Worm (Caenorhabditis elegans) whole organism, L1 larva: ENCODE results near the gene idpb-5.

Experiments
- C04F5.9 ChIP-seq: sonication (generic microtip); optimal IDR thresholded peaks from 2 replicates; lab custom pipeline; 2016; ENCODE audit warnings: missing genetic modification characterization, missing compliant biosample characterization
- F16B12.6 ChIP-seq: fragments of 150-350 bp; optimal IDR thresholded peaks from 2 replicates; lab custom pipeline; 2014; ENCODE audit warnings: missing biosample characterization, missing genetic modification characterization
- aha-1 ChIP-seq: fragments of 150-350 bp; optimal IDR thresholded peaks from 2 replicates; lab custom pipeline; 2014; ENCODE audit warnings: missing biosample characterization, missing genetic modification characterization
- aly-2 ChIP-seq: fragments of 150-350 bp; optimal IDR thresholded peaks from 2 replicates; lab custom pipeline; 2014; ENCODE audit warnings: missing biosample characterization, missing genetic modification characterization
- ama-1 ChIP-seq: fragments of 150-350 bp; optimal IDR thresholded peaks from 2 replicates; lab custom pipeline; 2014
- blmp-1 ChIP-seq: fragments of 150-350 bp; optimal IDR thresholded peaks from 2 replicates; lab custom pipeline; 2014; ENCODE audit warnings: missing biosample characterization, missing genetic modification characterization
- ceh-63 ChIP-seq: fragments of 200-800 bp; sonication (Bioruptor generic); optimal IDR thresholded peaks from 2 replicates; lab custom pipeline; 2018; ENCODE audit warnings: mild to moderate bottlenecking, missing genetic modification characterization, missing compliant biosample characterization
- ceh-88 ChIP-seq: fragments of 200-800 bp; sonication (Bioruptor generic); IDR thresholded peaks from 2 replicates; pipeline ENCODE4 v1.3.6; 2022; ENCODE audit warnings: missing genetic modification characterization, missing compliant biosample characterization
- dpl-1 ChIP-seq, 3 experiments: fragments of 150-350 bp in 2 of 3; sonication (generic microtip) in 1 of 3; optimal IDR thresholded peaks; 2 replicates each; lab custom pipeline; 2014 to 2017; ENCODE audit warnings: missing biosample characterization in 3 of 3, missing genetic modification characterization in 3 of 3, missing genetic modification reagents in 3 of 3
- dsc-1 ChIP-seq: sonication (generic microtip); optimal IDR thresholded peaks from 2 replicates; lab custom pipeline; 2016; ENCODE audit warnings: mild to moderate bottlenecking, missing genetic modification characterization, missing compliant biosample characterization
- efl-1 ChIP-seq, 4 experiments: fragments of 150-350 bp; optimal IDR thresholded peaks in 3 of 4; peaks in 1 of 4; 1 replicate in 1 of 4; 2 replicates in 3 of 4; lab custom pipeline; 2014; ENCODE audit warnings: missing biosample characterization in 2 of 4, missing genetic modification characterization in 2 of 4, missing genetic modification reagents in 2 of 4
- elt-3 ChIP-seq, 6 experiments: fragments of 150-350 bp in 1 of 6; sonication (generic microtip); optimal IDR thresholded peaks; 2 replicates each; lab custom pipeline; 2017 to 2018; ENCODE audit warnings: missing biosample characterization in 6 of 6, missing genetic modification characterization in 6 of 6, inconsistent platforms in 1 of 6
- fkh-4 ChIP-seq: sonication (generic microtip); optimal IDR thresholded peaks from 2 replicates; lab custom pipeline; 2016; ENCODE audit warnings: missing compliant biosample characterization, missing genetic modification characterization, borderline replicate concordance
- fkh-8 ChIP-seq: sonication (generic microtip); optimal IDR thresholded peaks from 2 replicates; lab custom pipeline; 2016; ENCODE audit warnings: mild to moderate bottlenecking, missing genetic modification characterization, missing compliant biosample characterization
- fos-1 ChIP-seq: fragments of 150-350 bp; optimal IDR thresholded peaks from 2 replicates; lab custom pipeline; 2014; ENCODE audit warnings: missing biosample characterization, missing genetic modification characterization
- grh-1 ChIP-seq: fragments of 200-800 bp; sonication (Bioruptor generic); IDR thresholded peaks from 2 replicates; pipeline ENCODE4 v1.3.6; 2022; ENCODE audit warnings: missing genetic modification reagents, missing genetic modification characterization, missing compliant biosample characterization
- hlh-4 ChIP-seq: sonication (generic microtip); optimal IDR thresholded peaks from 2 replicates; lab custom pipeline; 2016; ENCODE audit warnings: mild to moderate bottlenecking, missing genetic modification characterization, missing compliant biosample characterization
- irx-1 ChIP-seq: sonication (generic microtip); optimal IDR thresholded peaks from 2 replicates; lab custom pipeline; 2016; ENCODE audit warnings: missing genetic modification characterization, missing compliant biosample characterization
- isw-1 ChIP-seq: fragments of 200-800 bp; sonication (Bioruptor generic); IDR thresholded peaks from 2 replicates; pipeline ENCODE4 v1.3.6; 2022; ENCODE audit warnings: missing genetic modification characterization, missing compliant biosample characterization
- lin-13 ChIP-seq: fragments of 150-350 bp; optimal IDR thresholded peaks from 2 replicates; lab custom pipeline; 2014; ENCODE audit warnings: missing biosample characterization, missing genetic modification reagents, missing genetic modification characterization
- lin-14 ChIP-seq: fragments of 200-800 bp; sonication (Bioruptor generic); optimal IDR thresholded peaks from 2 replicates; lab custom pipeline; 2018; ENCODE audit warnings: mild to moderate bottlenecking, missing genetic modification characterization, moderate library complexity, missing compliant biosample characterization
- lin-39 ChIP-seq: fragments of 150-350 bp; optimal IDR thresholded peaks from 2 replicates; lab custom pipeline; 2014; ENCODE audit warnings: missing biosample characterization, missing genetic modification reagents, missing genetic modification characterization
- lsy-2 ChIP-seq, 2 experiments: fragments of 150-350 bp; optimal IDR thresholded peaks; 2 replicates each; lab custom pipeline; 2014; ENCODE audit warnings: missing biosample characterization in 2 of 2, missing genetic modification characterization in 2 of 2
- mdl-1 ChIP-seq, 2 experiments: fragments of 150-350 bp; optimal IDR thresholded peaks; 2 replicates each; lab custom pipeline; 2014 to 2017; ENCODE audit warnings: missing biosample characterization in 2 of 2, missing genetic modification characterization in 2 of 2, inconsistent platforms in 1 of 2
- mef-2 ChIP-seq: fragments of 150-350 bp; optimal IDR thresholded peaks from 2 replicates; lab custom pipeline; 2014; ENCODE audit warnings: missing biosample characterization, missing genetic modification characterization
- mep-1 ChIP-seq: fragments of 150-350 bp; optimal IDR thresholded peaks from 2 replicates; lab custom pipeline; 2014; ENCODE audit warnings: missing biosample characterization, missing genetic modification characterization
- nhr-11 ChIP-seq: fragments of 150-350 bp; optimal IDR thresholded peaks from 2 replicates; lab custom pipeline; 2014; ENCODE audit warnings: missing biosample characterization, missing genetic modification characterization
- nhr-12 ChIP-seq: sonication (generic microtip); optimal IDR thresholded peaks from 2 replicates; lab custom pipeline; 2017; ENCODE audit warnings: missing biosample characterization, missing genetic modification characterization
- nhr-19 ChIP-seq: fragments of 200-800 bp; sonication (Bioruptor generic); conservative IDR thresholded peaks from 2 replicates; pipeline ENCODE4 v1.3.6; 2022; ENCODE audit warnings: missing genetic modification characterization, missing compliant biosample characterization
- nhr-20 ChIP-seq: sonication (generic microtip); optimal IDR thresholded peaks from 2 replicates; lab custom pipeline; 2016; ENCODE audit warnings: mild to moderate bottlenecking, missing genetic modification characterization, missing compliant biosample characterization
- nhr-237 ChIP-seq: fragments of 150-350 bp; optimal IDR thresholded peaks from 2 replicates; lab custom pipeline; 2014; ENCODE audit warnings: missing biosample characterization, missing genetic modification characterization
- nhr-28 ChIP-seq: fragments of 150-350 bp; optimal IDR thresholded peaks from 2 replicates; lab custom pipeline; 2014; ENCODE audit warnings: missing biosample characterization, missing genetic modification characterization
- nhr-47 ChIP-seq: sonication (generic microtip); optimal IDR thresholded peaks from 2 replicates; lab custom pipeline; 2016; ENCODE audit warnings: mild to moderate bottlenecking, missing genetic modification characterization, moderate library complexity, missing compliant biosample characterization
- nhr-71 ChIP-seq: sonication (generic microtip); optimal IDR thresholded peaks from 2 replicates; lab custom pipeline; 2016; ENCODE audit warnings: mild to moderate bottlenecking, missing genetic modification characterization, moderate library complexity, missing compliant biosample characterization
- nhr-90 ChIP-seq: sonication (generic microtip); optimal IDR thresholded peaks from 2 replicates; lab custom pipeline; 2016; ENCODE audit warnings: mild to moderate bottlenecking, missing genetic modification characterization, missing compliant biosample characterization; ENCODE audit not compliant: poor library complexity
- pag-3 ChIP-seq: sonication (generic microtip); optimal IDR thresholded peaks from 2 replicates; lab custom pipeline; 2017; ENCODE audit warnings: missing genetic modification characterization, mild to moderate bottlenecking, missing compliant biosample characterization, antibody characterized with exemption, borderline replicate concordance; ENCODE audit not compliant: insufficient read depth
- pax-3 ChIP-seq: fragments of 200-800 bp; sonication (Bioruptor generic); optimal IDR thresholded peaks from 2 replicates; lab custom pipeline; 2018; ENCODE audit warnings: mild to moderate bottlenecking, missing genetic modification characterization, moderate library complexity, missing compliant biosample characterization
- pqm-1 ChIP-seq: sonication (generic microtip); optimal IDR thresholded peaks from 3 replicates; lab custom pipeline; 2017; ENCODE audit warnings: missing biosample characterization, missing genetic modification characterization
- skn-1 ChIP-seq: fragments of 150-350 bp; optimal IDR thresholded peaks from 2 replicates; lab custom pipeline; 2014; ENCODE audit warnings: missing biosample characterization, missing genetic modification characterization
- sptf-1 ChIP-seq: fragments of 150-350 bp; optimal IDR thresholded peaks from 2 replicates; lab custom pipeline; 2014; ENCODE audit warnings: missing biosample characterization, missing genetic modification characterization
- tlp-1 ChIP-seq: fragments of 150-350 bp; optimal IDR thresholded peaks from 2 replicates; lab custom pipeline; 2014; ENCODE audit warnings: missing biosample characterization, missing genetic modification characterization
- unc-30 ChIP-seq: sonication (generic microtip); optimal IDR thresholded peaks from 2 replicates; lab custom pipeline; 2017; ENCODE audit warnings: missing biosample characterization, missing genetic modification characterization
- unc-86 ChIP-seq: sonication (generic microtip); optimal IDR thresholded peaks from 2 replicates; lab custom pipeline; 2016; ENCODE audit warnings: missing genetic modification characterization, missing compliant biosample characterization
- xbp-1 ChIP-seq: sonication (generic microtip); optimal IDR thresholded peaks from 2 replicates; lab custom pipeline; 2016; ENCODE audit warnings: missing genetic modification characterization, missing compliant biosample characterization
- zag-1 ChIP-seq: fragments of 150-350 bp; optimal IDR thresholded peaks from 2 replicates; lab custom pipeline; 2014; ENCODE audit warnings: missing biosample characterization, missing genetic modification characterization
- ztf-11 ChIP-seq, 2 experiments: sonication (generic microtip); optimal IDR thresholded peaks; 2 replicates each; lab custom pipeline; 2016 to 2017; ENCODE audit warnings: missing genetic modification characterization in 2 of 2, missing biosample characterization in 1 of 2, missing compliant biosample characterization in 1 of 2

idpb-5 gene

ce11 chrV:11803518-11803994, 35.8 kb upstream of the idpb-5 start (continued):
- TF ChIP-seq dpl-1 (GFP tag; optimal IDR thresholded peaks at IDR 0.05; lab: Kevin White, UChicago) (no peak), blmp-1 (tag; lab: Kevin White, UChicago) (peak; percentile 85), hlh-4 (tag; lab: Kevin White, UChicago) (no peak), sptf-1 (no peak), pax-3 (no peak), nhr-19 (GFP tag; lab: Robert Waterston, UW) (peak; percentile 62), dsc-1 (tag; lab: Kevin White, UChicago) (no peak), nhr-90 (tag; lab: Kevin White, UChicago) (peak; percentile 32), ama-1 (lab: Kevin White, UChicago) (no peak), mep-1 (no peak), lin-39 (no peak), xbp-1 (tag; lab: Kevin White, UChicago) (no peak), nhr-20 (peak; percentile 86), nhr-28 (tag; lab: Kevin White, UChicago) (no peak), skn-1 (tag; lab: Kevin White, UChicago) (no peak), irx-1 (tag; lab: Kevin White, UChicago) (no peak), lsy-2 (tag; optimal IDR thresholded peaks at IDR 0.05; lab: Kevin White, UChicago) (peak in 1 of 2 experiments; percentile 2), isw-1 (GFP tag; lab: Robert Waterston, UW) (no peak), fos-1 (tag; lab: Kevin White, UChicago) (no peak), mdl-1 (tag; optimal IDR thresholded peaks at IDR 0.05; lab: Kevin White, UChicago) (no peak), fkh-8 (tag; lab: Kevin White, UChicago) (no peak), aly-2 (tag; lab: Kevin White, UChicago) (no peak), ceh-88 (no peak), C04F5.9 (tag; lab: Kevin White, UChicago) (no peak), tlp-1 (tag; lab: Kevin White, UChicago) (no peak), grh-1 (GFP tag; lab: Robert Waterston, UW) (0 out of 2 replicates have a peak, but pooled peaks have one; percentile 24), ceh-63 (no peak), lin-13 (GFP tag; lab: Kevin White, UChicago) (no peak), efl-1 (optimal IDR thresholded peaks at IDR 0.05; lab: Kevin White, UChicago) (no peak), efl-1 (GFP tag; optimal IDR thresholded peaks at IDR 0.05 in 1 of 2; lab: Kevin White, UChicago) (peak in 1 of 2 experiments; percentile 79), aha-1 (tag; lab: Kevin White, UChicago) (no peak), nhr-47 (tag; lab: Kevin White, UChicago) (peak; percentile 49), pag-3 (no peak), elt-3 (tag; optimal IDR thresholded peaks at IDR 0.05; lab: Kevin White, UChicago) (peak in 4 of 6 experiments; percentile 24 to 33 (median 26)), pqm-1 (tag; lab: Kevin White, UChicago) (no peak), lin-14 (GFP tag; lab: Kevin White, UChicago) (peak; percentile 66), nhr-11 (tag; lab: Kevin White, UChicago) (no peak), mef-2 (no peak), unc-86 (tag; lab: Kevin White, UChicago) (no peak), unc-30 (tag; lab: Kevin White, UChicago) (no peak), ztf-11 (tag; optimal IDR thresholded peaks at IDR 0.05; lab: Kevin White, UChicago) (no peak), nhr-237 (tag; lab: Kevin White, UChicago) (no peak), F16B12.6 (tag; lab: Kevin White, UChicago) (no peak), nhr-12 (tag; lab: Kevin White, UChicago) (no peak), nhr-71 (tag; lab: Kevin White, UChicago) (peak; percentile 85), fkh-4 (tag; lab: Kevin White, UChicago) (no peak), zag-1 (tag; lab: Kevin White, UChicago) (no peak)
- TF ChIP-seq, all 84 proteins: peak for 16
